Worm (Caenorhabditis elegans): ENCODE data around the gene bath-15.
"Not testable (repeated sequence)": the region's sequence is repeated elsewhere in the genome, so short reads cannot be mapped to it uniquely, and the experiment has no call there.

Gene bath-15

ce11 chrIII:7824041-7824440 is 48.2 kb upstream of the bath-15 start (continued):
- peak; percentile 30 for TF ChIP-seq tbp1 (GFP tag; optimal IDR thresholded peaks at IDR 0.05)
- no peak for TF ChIP-seq F39B2.1 (GFP tag; IDR thresholded peaks at IDR 0.05)
- peak; percentile 65; the same call in 1 of the 2 replicates for TF ChIP-seq hsf-1 (GFP tag; IDR thresholded peaks at IDR 0.05)
- TF ChIP-seq F37B4.10 (GFP tag; IDR thresholded peaks at IDR 0.05): no peak
- TF ChIP-seq rec-8 (tag; optimal IDR thresholded peaks at IDR 0.05): no peak

- TF ChIP-seq ztf-26 (tag; optimal IDR thresholded peaks at IDR 0.05) (no peak), lsl-1 (GFP tag; optimal IDR thresholded peaks at IDR 0.05) (no peak), F57A8.1 (GFP tag; optimal IDR thresholded peaks at IDR 0.05) (no peak), hmg-1.2 (GFP tag; IDR thresholded peaks at IDR 0.05) (no peak)
Measured at ce11 chrIII:7823285-7823684, 47.5 kb upstream of the bath-15 start.

ce11 chrIII:7821130-7821529 is 45.3 kb upstream of the bath-15 start:
- TF ChIP-seq B0261.1 (tag; optimal IDR thresholded peaks at IDR 0.05) (peak; percentile 43), lin-26 (GFP tag; IDR thresholded peaks at IDR 0.05) (peak; percentile 74; the same call in 1 of the 2 replicates), rpc-1 (tag; optimal IDR thresholded peaks at IDR 0.05) (peak; percentile 44), tbp1 (GFP tag; optimal IDR thresholded peaks at IDR 0.05) (peak; percentile 39)
- not testable (repeated sequence) for TF ChIP-seq rpc-1 (optimal IDR thresholded peaks at IDR 0.05)

DNA sequence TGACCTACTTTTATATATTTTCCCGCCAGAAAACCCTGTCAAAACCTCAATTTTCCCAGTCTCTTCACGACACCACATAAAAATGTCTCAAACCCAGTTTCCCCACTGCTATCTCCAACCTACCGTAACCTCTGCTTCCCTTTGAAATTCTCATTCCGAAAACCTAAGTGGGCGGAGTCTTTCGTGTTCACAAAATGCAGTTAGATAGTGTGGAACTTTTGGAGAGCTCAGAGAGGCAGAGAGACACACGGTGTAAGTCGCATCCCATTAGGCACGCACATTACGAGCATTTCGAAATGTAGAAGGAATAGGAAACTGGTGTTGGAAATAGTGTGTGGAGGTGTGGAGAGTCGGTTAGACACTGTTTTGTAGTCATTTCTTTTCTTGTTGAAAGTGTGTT is 44.0 kb upstream of the bath-15 start:
- no peak for TF ChIP-seq die-1 (tag; optimal IDR thresholded peaks at IDR 0.05)
- no peak for TF ChIP-seq bed-1 (GFP tag; IDR thresholded peaks at IDR 0.05)
- no peak for TF ChIP-seq madf-3 (GFP tag; IDR thresholded peaks at IDR 0.05)
- no peak for TF ChIP-seq nhr-120 (GFP tag; IDR thresholded peaks at IDR 0.05)
- TF ChIP-seq F37B4.10 (GFP tag; IDR thresholded peaks at IDR 0.05): no peak
- TF ChIP-seq aptf-3 (GFP tag; IDR thresholded peaks at IDR 0.05): no peak
- TF ChIP-seq lin-26 (GFP tag; IDR thresholded peaks at IDR 0.05): no peak
- no peak for TF ChIP-seq ccch-3 (GFP tag; optimal IDR thresholded peaks at IDR 0.05)
- TF ChIP-seq unc-62 (GFP tag; optimal IDR thresholded peaks at IDR 0.05): no peak
- no peak for TF ChIP-seq lin-40 (tag; optimal IDR thresholded peaks at IDR 0.05)
- no peak for TF ChIP-seq rec-8 (tag; optimal IDR thresholded peaks at IDR 0.05)
- TF ChIP-seq tbx-9 (tag; optimal IDR thresholded peaks at IDR 0.05; ENCODE audit: borderline replicate concordance): no peak
- TF ChIP-seq F57A8.1 (GFP tag; optimal IDR thresholded peaks at IDR 0.05): no peak
- no peak for TF ChIP-seq atf-7 (tag; optimal IDR thresholded peaks at IDR 0.05)
- no peak for TF ChIP-seq rpc-1 (optimal IDR thresholded peaks at IDR 0.05)
- no peak for TF ChIP-seq rpc-1 (tag; optimal IDR thresholded peaks at IDR 0.05)
- no peak for TF ChIP-seq attf-6 (GFP tag; IDR thresholded peaks at IDR 0.05)
- no peak for TF ChIP-seq sea-2 (GFP tag; IDR thresholded peaks at IDR 0.05)
- TF ChIP-seq F10E7.11 (tag; optimal IDR thresholded peaks at IDR 0.05): no peak
- TF ChIP-seq nhr-179 (tag; optimal IDR thresholded peaks at IDR 0.05): no peak

DNA sequence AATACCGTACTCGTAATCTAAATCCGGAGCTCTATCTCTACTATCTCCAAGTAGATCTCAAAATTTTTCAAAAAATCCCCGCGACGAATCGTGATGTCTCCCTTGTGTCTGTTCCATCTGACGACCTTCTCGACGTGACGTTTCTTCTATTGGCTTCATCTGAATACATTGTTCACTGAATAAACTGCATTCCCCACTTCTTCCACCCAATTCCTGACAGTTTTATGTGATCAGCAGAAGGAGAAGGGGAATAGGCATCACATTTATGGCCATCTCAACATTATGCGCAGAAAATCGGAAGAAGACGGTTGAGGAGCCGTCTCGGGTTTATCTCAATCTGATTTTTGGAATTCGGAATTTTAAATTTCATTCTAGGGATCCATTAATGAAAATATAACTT is 43.1 kb upstream of the bath-15 start:
- TF ChIP-seq F23B12.7 (tag; optimal IDR thresholded peaks at IDR 0.05; ENCODE audit: insufficient read depth): no peak
- no peak for TF ChIP-seq hsf-1 (GFP tag; IDR thresholded peaks at IDR 0.05)
- no peak for TF ChIP-seq pha-4 (tag; optimal IDR thresholded peaks at IDR 0.05)
- TF ChIP-seq ztf-18 (tag; optimal IDR thresholded peaks at IDR 0.05): no peak
- TF ChIP-seq hlh-26 (GFP tag; conservative IDR thresholded peaks at IDR 0.05): no peak
- no peak for TF ChIP-seq nhr-120 (GFP tag; IDR thresholded peaks at IDR 0.05)
- TF ChIP-seq sea-2 (GFP tag; IDR thresholded peaks at IDR 0.05): no peak
- TF ChIP-seq nfya-1 (tag; optimal IDR thresholded peaks at IDR 0.05; ENCODE audit: borderline replicate concordance, insufficient read depth): no peak

All from whole organism, young adult.